Fruit fly (Drosophila melanogaster): ENCODE results near the gene Dnz1.
A peak's percentile ranks its signal among the peaks of the same experiment; 100 is the strongest.

The Dnz1 gene

dm6 chr2L:10850320-10850990, 6.0 kb downstream of the Dnz1 start, which contains the start of gene porin:
Gene porin, minus strand, starts transcription at chr2L:10850848.
- TF ChIP-seq Ets98B (GFP tag; IDR thresholded peaks at IDR 0.05) (0 out of 2 replicates have a peak, but pooled peaks have one; percentile 11), CG34367 (tag; optimal IDR thresholded peaks at IDR 0.05) (no peak), CG8301 (tag; optimal IDR thresholded peaks at IDR 0.05) (no peak), EcR (GFP tag; optimal IDR thresholded peaks at IDR 0.05) (peak; percentile 95), CG17806 (tag; optimal IDR thresholded peaks at IDR 0.05) (no peak)

dm6 chr2L:10849511-10850191, 6.8 kb downstream of the Dnz1 start, which contains the start of gene SmydA-3:
Gene SmydA-3, plus strand, starts transcription at chr2L:10850141.
- TF ChIP-seq CG10348 (GFP tag; IDR thresholded peaks at IDR 0.05) (no peak), CG17806 (tag; optimal IDR thresholded peaks at IDR 0.05) (peak; percentile 7), CG34367 (tag; optimal IDR thresholded peaks at IDR 0.05) (no peak), CG12605 (GFP tag; IDR thresholded peaks at IDR 0.05) (peak; percentile 73), Ets98B (GFP tag; IDR thresholded peaks at IDR 0.05) (peak; percentile 82), Pif1A (GFP tag; optimal IDR thresholded peaks at IDR 0.05) (no peak), CG4496 (GFP tag; IDR thresholded peaks at IDR 0.05) (peak; percentile 82), CG13204 (GFP tag; optimal IDR thresholded peaks at IDR 0.05) (no peak), D1 (tag; optimal IDR thresholded peaks at IDR 0.05) (no peak), CG8301 (tag; optimal IDR thresholded peaks at IDR 0.05) (peak; percentile 68), CG14655 (GFP tag; optimal IDR thresholded peaks at IDR 0.05) (no peak), Pif1B (GFP tag; optimal IDR thresholded peaks at IDR 0.05) (no peak), Snoo (tag; optimal IDR thresholded peaks at IDR 0.05) (no peak), rn (GFP tag; IDR thresholded peaks at IDR 0.05) (peak; percentile 40; the same call in 1 of the 2 replicates), CG32121 (GFP tag; IDR thresholded peaks at IDR 0.05) (peak; percentile 73), fd96Ca (GFP tag; IDR thresholded peaks at IDR 0.05) (peak; percentile 70), gl (tag; optimal IDR thresholded peaks at IDR 0.05) (no peak), CG9948 (tag; optimal IDR thresholded peaks at IDR 0.05) (no peak), CG15710 (tag; optimal IDR thresholded peaks at IDR 0.05) (peak; percentile 14), CG8159 (tag; optimal IDR thresholded peaks at IDR 0.05) (peak; percentile 5)

dm6 chr2L:10846944-10847343, 9.5 kb downstream of the Dnz1 start, which contains the start of gene Porin2:
Gene Porin2, minus strand, starts transcription at chr2L:10847044.
- TF ChIP-seq Pif1A (GFP tag; optimal IDR thresholded peaks at IDR 0.05) = no peak
- TF ChIP-seq CG13204 (GFP tag; optimal IDR thresholded peaks at IDR 0.05) = no peak
- no peak for TF ChIP-seq CG12605 (GFP tag; IDR thresholded peaks at IDR 0.05)
- TF ChIP-seq gl (tag; optimal IDR thresholded peaks at IDR 0.05) = no peak
- no peak for TF ChIP-seq CG9948 (tag; optimal IDR thresholded peaks at IDR 0.05)
- TF ChIP-seq D1 (tag; optimal IDR thresholded peaks at IDR 0.05) = no peak
- no peak for TF ChIP-seq CG4496 (GFP tag; IDR thresholded peaks at IDR 0.05)
- TF ChIP-seq EcR (GFP tag; optimal IDR thresholded peaks at IDR 0.05) = no peak
- no peak for TF ChIP-seq CG8301 (tag; optimal IDR thresholded peaks at IDR 0.05)
- no peak for TF ChIP-seq CG34367 (tag; optimal IDR thresholded peaks at IDR 0.05)
- TF ChIP-seq fd96Ca (GFP tag; IDR thresholded peaks at IDR 0.05) = no peak
- TF ChIP-seq CG17806 (tag; optimal IDR thresholded peaks at IDR 0.05) = no peak

- no peak for TF ChIP-seq CG14655 (GFP tag; optimal IDR thresholded peaks at IDR 0.05)
- no peak for TF ChIP-seq Snoo (tag; optimal IDR thresholded peaks at IDR 0.05)
- TF ChIP-seq Pif1B (GFP tag; optimal IDR thresholded peaks at IDR 0.05) = no peak
- no peak for TF ChIP-seq rn (GFP tag; IDR thresholded peaks at IDR 0.05)
- TF ChIP-seq CG34367 (tag; optimal IDR thresholded peaks at IDR 0.05) = no peak
- TF ChIP-seq CG32121 (GFP tag; IDR thresholded peaks at IDR 0.05) = no peak
- no peak for TF ChIP-seq CG4496 (GFP tag; IDR thresholded peaks at IDR 0.05)
- no peak for TF ChIP-seq CG9948 (tag; optimal IDR thresholded peaks at IDR 0.05)
- TF ChIP-seq CG8159 (tag; optimal IDR thresholded peaks at IDR 0.05) = no peak
- TF ChIP-seq Pif1A (GFP tag; optimal IDR thresholded peaks at IDR 0.05) = no peak
- no peak for TF ChIP-seq EcR (GFP tag; optimal IDR thresholded peaks at IDR 0.05)
Observed at dm6 chr2L:10845564-10845963, 10.9 kb downstream of the Dnz1 start, which contains the start of the genes CG17139 and CG17140. Gene CG17139, minus strand, starts transcription at chr2L:10845664. Gene CG17140, minus strand, starts transcription at chr2L:10845664.

- TF ChIP-seq CG34367 (tag; optimal IDR thresholded peaks at IDR 0.05) (no peak), Pif1B (GFP tag; optimal IDR thresholded peaks at IDR 0.05) (no peak), gl (tag; optimal IDR thresholded peaks at IDR 0.05) (no peak), CG8301 (tag; optimal IDR thresholded peaks at IDR 0.05) (no peak), CG17806 (tag; optimal IDR thresholded peaks at IDR 0.05) (no peak)
Observed at dm6 chr2L:10842326-10842725, 14.1 kb downstream of the Dnz1 start, which contains the start of gene CG6700. Gene CG6700, minus strand, starts transcription at chr2L:10842597.

dm6 chr2L:10841619-10842018, 14.8 kb downstream of the Dnz1 start:
- no peak for TF ChIP-seq CG12605 (GFP tag; IDR thresholded peaks at IDR 0.05)
- no peak for TF ChIP-seq CG8159 (tag; optimal IDR thresholded peaks at IDR 0.05)
- TF ChIP-seq CG34367 (tag; optimal IDR thresholded peaks at IDR 0.05) = no peak
- TF ChIP-seq CG32121 (GFP tag; IDR thresholded peaks at IDR 0.05) = no peak
- no peak for TF ChIP-seq CG8301 (tag; optimal IDR thresholded peaks at IDR 0.05)
- no peak for TF ChIP-seq Snoo (tag; optimal IDR thresholded peaks at IDR 0.05)
- no peak for TF ChIP-seq CG15710 (tag; optimal IDR thresholded peaks at IDR 0.05)

Measured in whole organism, pupa.